Worm (Caenorhabditis elegans) whole organism, L4 larva: ENCODE results near the gene pgap-2.

ENCODE experiments used
- R02D3.7 ChIP-seq: fragments of 150-350 bp; sonication (generic microtip); optimal IDR thresholded peaks from 3 replicates; lab custom pipeline; 2014; ENCODE audit warnings: missing biosample characterization, missing genetic modification characterization
- Y48G9A.11 ChIP-seq: fragments of 200-800 bp; sonication (Bioruptor generic); IDR thresholded peaks from 2 replicates; pipeline ENCODE4 v1.3.6; 2022; ENCODE audit warnings: missing genetic modification reagents, missing genetic modification characterization, missing compliant biosample characterization
- ZK337.2 ChIP-seq: fragments of 200-800 bp; sonication (Bioruptor generic); IDR thresholded peaks from 2 replicates; pipeline ENCODE4 v1.3.6; 2022; ENCODE audit warnings: missing genetic modification reagents, missing genetic modification characterization, missing compliant biosample characterization
- aha-1 ChIP-seq: fragments of 150-350 bp; peaks from one replicate; lab custom pipeline; 2014; ENCODE audit warnings: missing biosample characterization, missing genetic modification characterization
- ceh-20 ChIP-seq: fragments of 200-800 bp; sonication (Bioruptor generic); IDR thresholded peaks from 2 replicates; pipeline ENCODE4 v1.3.6; 2022; ENCODE audit warnings: missing genetic modification reagents, missing genetic modification characterization, missing compliant biosample characterization
- cey-2 ChIP-seq: sonication (generic microtip); optimal IDR thresholded peaks from 3 replicates; lab custom pipeline; 2017; ENCODE audit warnings: missing genetic modification characterization, mild to moderate bottlenecking, missing compliant biosample characterization, antibody characterized with exemption, borderline replicate concordance; ENCODE audit not compliant: insufficient read depth
- daf-16 ChIP-seq, 3 experiments: sonication (generic microtip); optimal IDR thresholded peaks; 2 replicates each; lab custom pipeline; 2016 to 2017; ENCODE audit warnings: missing genetic modification characterization in 3 of 3, missing genetic modification reagents in 3 of 3, mild to moderate bottlenecking in 2 of 3, missing compliant biosample characterization in 2 of 3, missing biosample characterization in 1 of 3, moderate library complexity in 1 of 3
- daf-19 ChIP-seq: fragments of 200-800 bp; sonication (Bioruptor generic); conservative IDR thresholded peaks from 2 replicates; pipeline ENCODE4 v1.3.6; 2022; ENCODE audit warnings: missing genetic modification characterization, missing compliant biosample characterization
- egl-27 ChIP-seq: sonication (generic microtip); optimal IDR thresholded peaks from 3 replicates; lab custom pipeline; 2017; ENCODE audit warnings: missing biosample characterization, missing genetic modification reagents, missing genetic modification characterization
- hif-1 ChIP-seq, 2 experiments: sonication (generic microtip); optimal IDR thresholded peaks; 2 replicates each; lab custom pipeline; 2016 to 2017; ENCODE audit warnings: missing compliant biosample characterization in 2 of 2, missing genetic modification characterization in 2 of 2, missing genetic modification reagents in 2 of 2, missing genotype in 2 of 2, mild to moderate bottlenecking in 1 of 2
- hmg-1.1 ChIP-seq: fragments of 200-800 bp; sonication (Bioruptor generic); IDR thresholded peaks from 2 replicates; pipeline ENCODE4 v1.3.6; 2022; ENCODE audit warnings: missing genetic modification reagents, missing genetic modification characterization, missing compliant biosample characterization
- jun-1 ChIP-seq: fragments of 150-350 bp; optimal IDR thresholded peaks from 2 replicates; lab custom pipeline; 2014; ENCODE audit warnings: missing biosample characterization, missing genetic modification reagents, missing genetic modification characterization
- lir-3 ChIP-seq: sonication (generic microtip); optimal IDR thresholded peaks from 2 replicates; lab custom pipeline; 2016; ENCODE audit warnings: mild to moderate bottlenecking, missing genetic modification characterization, missing compliant biosample characterization
- madf-9 ChIP-seq: fragments of 200-800 bp; sonication (Bioruptor generic); conservative IDR thresholded peaks from 2 replicates; pipeline ENCODE4 v1.3.6; 2022; ENCODE audit warnings: missing genetic modification reagents, missing genetic modification characterization, missing compliant biosample characterization
- mdt-29 ChIP-seq: fragments of 200-800 bp; sonication (Bioruptor generic); IDR thresholded peaks from 2 replicates; pipeline ENCODE4 v1.3.6; 2022; ENCODE audit warnings: missing genetic modification reagents, missing genetic modification characterization, missing compliant biosample characterization
- mxl-2 ChIP-seq: fragments of 200-800 bp; sonication (Bioruptor generic); conservative IDR thresholded peaks from 2 replicates; pipeline ENCODE4 v1.3.6; 2022; ENCODE audit warnings: missing genetic modification reagents, missing genetic modification characterization, missing compliant biosample characterization
- mxl-3 ChIP-seq: fragments of 200-800 bp; sonication (Bioruptor generic); optimal IDR thresholded peaks from 2 replicates; lab custom pipeline; 2018; ENCODE audit warnings: mild to moderate bottlenecking, missing genetic modification characterization, missing compliant biosample characterization
- nhr-11 ChIP-seq: fragments of 150-350 bp; optimal IDR thresholded peaks from 2 replicates; lab custom pipeline; 2014; ENCODE audit warnings: missing biosample characterization, missing genetic modification characterization
- nhr-111 ChIP-seq: fragments of 200-800 bp; sonication (Bioruptor generic); optimal IDR thresholded peaks from 2 replicates; lab custom pipeline; 2018; ENCODE audit warnings: mild to moderate bottlenecking, missing genetic modification characterization, missing compliant biosample characterization
- nhr-237 ChIP-seq: sonication (generic microtip); optimal IDR thresholded peaks from 2 replicates; lab custom pipeline; 2017; ENCODE audit warnings: missing biosample characterization, missing genetic modification characterization
- nhr-77 ChIP-seq: fragments of 150-350 bp; optimal IDR thresholded peaks from 2 replicates; lab custom pipeline; 2014; ENCODE audit warnings: missing biosample characterization, missing genetic modification characterization
- pha-4 ChIP-seq, 2 experiments: fragments of 150-350 bp in 1 of 2; fragments of 200-800 bp in 1 of 2; sonication (Bioruptor generic) in 1 of 2; IDR thresholded peaks in 1 of 2; optimal IDR thresholded peaks in 1 of 2; 2 replicates each; pipeline versions ENCODE4 v1.3.6 to Lab custom; 2014 to 2022; ENCODE audit warnings: missing genetic modification characterization in 2 of 2, missing genetic modification reagents in 2 of 2, missing biosample characterization in 1 of 2, missing compliant biosample characterization in 1 of 2
- php-3 ChIP-seq: fragments of 200-800 bp; sonication (Bioruptor generic); IDR thresholded peaks from 2 replicates; pipeline ENCODE4 v1.3.6; 2022; ENCODE audit warnings: missing genetic modification reagents, missing genetic modification characterization, missing compliant biosample characterization
- spr-1 ChIP-seq: sonication (generic microtip); optimal IDR thresholded peaks from 2 replicates; lab custom pipeline; 2016; ENCODE audit warnings: mild to moderate bottlenecking, missing genetic modification characterization, missing compliant biosample characterization
- spr-3 ChIP-seq: fragments of 200-800 bp; sonication (Bioruptor generic); optimal IDR thresholded peaks from 2 replicates; lab custom pipeline; 2018; ENCODE audit warnings: mild to moderate bottlenecking, missing genetic modification characterization, missing compliant biosample characterization
- unc-39 ChIP-seq: sonication (generic microtip); optimal IDR thresholded peaks from 2 replicates; lab custom pipeline; 2017; ENCODE audit warnings: missing biosample characterization, missing genetic modification characterization
- unc-62 ChIP-seq, 3 experiments: fragments of 150-350 bp in 1 of 3; sonication (generic microtip); optimal IDR thresholded peaks in 2 of 3; peaks in 1 of 3; 1 replicate in 1 of 3; 2 replicates in 2 of 3; lab custom pipeline; 2014 to 2017; ENCODE audit warnings: missing biosample characterization in 3 of 3, missing genetic modification characterization in 3 of 3, missing genetic modification reagents in 3 of 3, missing genotype in 1 of 3

pgap-2 gene

DNA sequence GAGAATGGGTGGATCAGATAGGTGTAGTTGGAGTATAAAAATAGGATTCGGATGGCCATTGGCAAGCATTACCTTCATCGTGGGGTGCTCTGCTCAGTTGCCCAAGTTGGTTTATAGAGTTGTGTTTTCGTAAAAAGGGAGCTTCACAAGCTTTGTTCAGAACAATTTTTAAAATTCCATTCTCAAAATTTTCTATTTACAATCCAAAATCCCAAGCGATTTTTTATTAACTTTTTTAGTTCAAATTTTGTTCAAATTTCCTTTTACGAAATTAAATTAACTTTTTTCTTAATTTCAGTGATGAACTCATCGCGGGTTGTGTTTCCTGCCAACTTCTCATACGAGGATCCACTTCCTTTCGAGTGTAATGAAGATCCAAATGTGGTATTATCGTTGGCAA lies 27.8 kb upstream of the pgap-2 start, which contains the start of gene srg-10:
Gene srg-10 (plus strand): TSS at position 301 of the 400 bp plus-strand sequence.
- TF ChIP-seq lir-3 (tag; lab: Kevin White, UChicago): no peak
- TF ChIP-seq mxl-2 (GFP tag; lab: Robert Waterston, UW): no peak
- TF ChIP-seq egl-27 (tag; lab: Kevin White, UChicago): no peak
- TF ChIP-seq nhr-111: no peak
- no peak for TF ChIP-seq hmg-1.1 (GFP tag; lab: Robert Waterston, UW)
- no peak for TF ChIP-seq spr-1 (tag; lab: Kevin White, UChicago)
- no peak for TF ChIP-seq Y48G9A.11 (GFP tag; lab: Robert Waterston, UW)
- TF ChIP-seq unc-39 (tag; lab: Kevin White, UChicago): no peak

DNA sequence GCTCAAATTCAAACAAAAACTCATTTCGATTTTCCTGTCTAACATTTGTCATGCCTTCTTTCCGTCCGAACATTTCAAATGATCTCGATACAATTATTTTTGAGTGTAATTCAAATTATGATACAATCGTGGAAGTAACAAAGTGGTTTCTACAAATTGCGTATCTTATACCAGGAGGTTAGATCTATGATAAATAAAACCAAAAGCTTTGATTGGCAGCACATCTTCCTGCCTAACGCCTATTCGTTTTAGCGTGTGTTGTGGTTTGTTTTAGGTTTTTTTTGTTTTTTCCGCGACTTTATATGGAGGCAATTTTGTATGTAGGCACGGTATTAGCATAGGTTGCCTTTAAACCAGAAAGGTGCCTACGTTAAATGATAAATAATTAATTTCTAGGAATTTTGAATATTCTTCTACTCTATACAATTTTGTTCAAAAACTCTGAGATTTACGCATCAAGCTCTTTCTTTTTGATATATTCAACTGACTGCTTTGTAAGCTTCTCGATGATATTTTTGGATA lies 25.3 kb upstream of the pgap-2 start, which contains the start of gene srg-11:
Gene srg-11 (plus strand): TSS at position 51 of the 522 bp plus-strand sequence.
- peak; percentile 97 for TF ChIP-seq aha-1 (tag; lab: Kevin White, UChicago)
- no peak for TF ChIP-seq daf-19 (GFP tag; lab: Robert Waterston, UW)
- TF ChIP-seq, all 104 proteins: peak for 1

DNA sequence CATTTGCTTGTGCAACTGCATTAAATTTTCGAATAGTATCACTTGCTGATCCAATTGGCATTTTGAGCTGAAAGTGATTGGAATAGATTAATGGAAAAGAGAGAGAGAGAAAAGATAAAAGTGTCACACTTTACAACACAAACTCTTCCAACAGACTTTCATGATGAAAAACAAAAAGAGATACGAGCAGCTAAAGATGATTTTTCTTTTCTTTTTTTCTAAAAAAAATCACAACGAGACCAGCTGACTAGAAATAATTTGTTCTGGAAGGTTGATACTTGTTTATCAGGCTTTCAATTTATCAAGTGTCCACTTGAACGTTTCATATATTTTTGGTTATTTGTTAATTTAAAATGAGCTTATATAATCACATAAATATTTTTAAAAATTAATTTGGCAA lies 18.2 kb upstream of the pgap-2 start:
- no peak for TF ChIP-seq cey-2
- TF ChIP-seq nhr-11 (tag; lab: Kevin White, UChicago): peak; percentile 50
- TF ChIP-seq mxl-3 (GFP tag; lab: Kevin White, UChicago): no peak
- peak in 1 of 2 experiments; percentile 15 for TF ChIP-seq hif-1 (tag; optimal IDR thresholded peaks at IDR 0.05; lab: Kevin White, UChicago)
- peak in 1 of 2 experiments; percentile 87 for TF ChIP-seq daf-16 (GFP tag; optimal IDR thresholded peaks at IDR 0.05; lab: Kevin White, UChicago)
- no peak for TF ChIP-seq daf-16 (tag; optimal IDR thresholded peaks at IDR 0.05; lab: Kevin White, UChicago)
- TF ChIP-seq unc-62 (GFP tag; optimal IDR thresholded peaks at IDR 0.05 in 1 of 2; lab: Kevin White, UChicago): peak in 1 of 2 experiments; percentile 42
- TF ChIP-seq unc-62 (tag; optimal IDR thresholded peaks at IDR 0.05; lab: Kevin White, UChicago): no peak

DNA sequence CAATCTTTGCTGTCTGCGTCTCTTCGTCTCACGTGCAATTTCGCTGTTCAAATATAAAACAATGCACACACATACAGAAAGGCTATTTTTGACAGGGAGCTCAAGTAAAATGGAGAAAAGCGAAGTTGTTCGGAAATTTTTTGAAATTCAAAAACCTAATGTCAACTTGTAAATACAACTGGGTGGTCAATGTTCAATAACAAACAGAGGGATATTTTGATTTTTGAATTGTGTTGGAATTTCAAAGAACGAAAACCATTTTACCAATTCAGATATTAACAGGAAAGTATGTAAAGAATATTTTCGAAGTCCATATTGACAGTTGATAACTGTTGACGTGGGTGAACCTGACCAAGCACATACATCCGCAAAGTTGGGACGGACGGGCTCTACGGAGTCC lies 17.0 kb upstream of the pgap-2 start, which contains the start of gene tag-243:
Gene tag-243 (minus strand): TSS at position 101 of the 400 bp plus-strand sequence.
- TF ChIP-seq jun-1 (tag; lab: Kevin White, UChicago) (no peak), Y48G9A.11 (GFP tag; lab: Robert Waterston, UW) (no peak), pha-4 (GFP tag; IDR thresholded peaks at IDR 0.05; lab: Robert Waterston, UW) (no peak), pha-4 (tag; optimal IDR thresholded peaks at IDR 0.05; lab: Kevin White, UChicago) (no peak), mxl-3 (GFP tag; lab: Kevin White, UChicago) (no peak)

DNA sequence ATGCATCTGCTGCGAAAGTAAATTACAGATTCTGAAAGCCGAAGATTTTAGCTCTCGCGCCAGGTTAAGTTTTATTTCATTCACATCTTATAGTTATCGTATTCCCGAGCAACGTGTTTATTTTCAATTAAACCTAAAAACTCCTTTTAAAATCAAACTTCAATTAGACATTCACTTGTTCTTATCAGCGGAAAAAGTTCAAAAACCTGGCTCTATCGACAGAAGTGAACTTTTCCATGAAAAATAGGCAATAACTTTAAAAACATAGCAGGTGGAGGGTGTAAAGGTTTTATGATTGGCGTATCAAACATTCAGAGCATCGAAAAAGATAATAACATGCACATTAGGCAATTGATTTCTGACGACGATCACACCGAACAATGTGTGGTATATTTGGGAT lies 16.3 kb upstream of the pgap-2 start, which contains the start of gene ppat-1:
Gene ppat-1 (plus strand): TSS at position 316 of the 400 bp plus-strand sequence.
- TF ChIP-seq ceh-20 (GFP tag; lab: Robert Waterston, UW) (no peak), php-3 (0 out of 2 replicates have a peak, but pooled peaks have one; percentile 14), daf-16 (GFP tag; optimal IDR thresholded peaks at IDR 0.05; lab: Kevin White, UChicago) (no peak), daf-16 (tag; optimal IDR thresholded peaks at IDR 0.05; lab: Kevin White, UChicago) (peak; percentile 73), madf-9 (GFP tag; lab: Robert Waterston, UW) (no peak), ZK337.2 (GFP tag; lab: Robert Waterston, UW) (no peak), mxl-2 (GFP tag; lab: Robert Waterston, UW) (no peak), R02D3.7 (tag; lab: Kevin White, UChicago) (no peak), nhr-237 (tag; lab: Kevin White, UChicago) (no peak), aha-1 (tag; lab: Kevin White, UChicago) (peak; percentile 75), daf-19 (GFP tag; lab: Robert Waterston, UW) (no peak), hmg-1.1 (GFP tag; lab: Robert Waterston, UW) (no peak), spr-3 (GFP tag; lab: Kevin White, UChicago) (no peak), mdt-29 (no peak), nhr-77 (no peak)
